Worm (Caenorhabditis elegans) whole organism, mixed stage, embryonic: ENCODE results near the gene Y38E10A.35.

Experiments used
- blmp-1 ChIP-seq: fragments of 150-350 bp; optimal IDR thresholded peaks from 2 replicates; lab custom pipeline; 2014; ENCODE audit warnings: missing biosample characterization, missing genetic modification characterization
- elt-1 ChIP-seq: sonication (generic microtip); optimal IDR thresholded peaks from 2 replicates; lab custom pipeline; 2017; ENCODE audit warnings: missing genetic modification characterization, mild to moderate bottlenecking, missing compliant biosample characterization, antibody characterized with exemption, moderate library complexity, borderline replicate concordance; ENCODE audit not compliant: insufficient read depth
- elt-3 ChIP-seq: fragments of 150-350 bp; optimal IDR thresholded peaks from 2 replicates; lab custom pipeline; 2014; ENCODE audit warnings: missing biosample characterization, missing genetic modification characterization
- ham-2 ChIP-seq: fragments of 200-800 bp; sonication (Bioruptor generic); optimal IDR thresholded peaks from 2 replicates; lab custom pipeline; 2018; ENCODE audit warnings: mild to moderate bottlenecking, missing genetic modification characterization, missing compliant biosample characterization
- lin-32 ChIP-seq: fragments of 200-800 bp; sonication (Bioruptor generic); optimal IDR thresholded peaks from 2 replicates; lab custom pipeline; 2018; ENCODE audit warnings: mild to moderate bottlenecking, missing genetic modification characterization, missing compliant biosample characterization
- lsy-2 ChIP-seq: fragments of 150-350 bp; optimal IDR thresholded peaks from 2 replicates; lab custom pipeline; 2014; ENCODE audit warnings: missing biosample characterization, missing genetic modification characterization
- mls-2 ChIP-seq: sonication (generic microtip); optimal IDR thresholded peaks from 2 replicates; lab custom pipeline; 2016; ENCODE audit warnings: mild to moderate bottlenecking, missing genetic modification characterization, moderate library complexity, missing compliant biosample characterization
- nhr-2 ChIP-seq: fragments of 150-350 bp; optimal IDR thresholded peaks from 2 replicates; lab custom pipeline; 2014; ENCODE audit warnings: missing biosample characterization, missing genetic modification characterization
- nhr-237 ChIP-seq: fragments of 150-350 bp; optimal IDR thresholded peaks from 2 replicates; lab custom pipeline; 2014; ENCODE audit warnings: missing biosample characterization, missing genetic modification characterization
- sem-2 ChIP-seq: fragments of 200-800 bp; sonication (Bioruptor generic); optimal IDR thresholded peaks from 2 replicates; lab custom pipeline; 2018; ENCODE audit warnings: mild to moderate bottlenecking, missing genetic modification characterization, missing compliant biosample characterization
- snpc-4 ChIP-seq: fragments of 150-350 bp; optimal IDR thresholded peaks from 2 replicates; lab custom pipeline; 2014; ENCODE audit warnings: missing biosample characterization, missing genetic modification characterization
- unc-62 ChIP-seq: fragments of 150-350 bp; optimal IDR thresholded peaks from 2 replicates; lab custom pipeline; 2014; ENCODE audit warnings: missing biosample characterization, missing genetic modification reagents, missing genetic modification characterization

DNA sequence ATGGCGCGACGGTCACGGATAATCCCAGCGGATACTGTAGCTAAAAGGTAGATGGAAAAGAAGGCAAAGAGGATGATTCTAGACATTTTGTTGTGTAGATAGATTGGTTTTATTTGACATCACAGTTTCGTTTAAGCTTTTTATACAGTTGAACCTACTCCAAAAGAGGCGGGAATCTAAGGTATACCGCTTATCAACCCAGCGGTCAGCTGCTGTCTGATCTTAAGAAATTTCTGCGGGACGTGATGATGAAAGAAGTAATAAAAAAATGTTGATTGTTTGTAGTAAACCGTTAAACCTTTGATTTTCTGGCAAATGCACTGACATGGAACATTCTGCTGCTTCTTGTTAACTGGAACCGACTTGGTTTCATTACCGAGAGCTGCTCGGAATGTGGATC lies 43.4 kb upstream of the Y38E10A.35 start, which contains the start of gene nspe-6:
- TF ChIP-seq nhr-237 (tag; lab: Kevin White, UChicago): no peak
- no peak for TF ChIP-seq lsy-2
- TF ChIP-seq elt-1: no peak
- no peak for TF ChIP-seq elt-3 (tag; lab: Kevin White, UChicago)
- no peak for TF ChIP-seq mls-2 (tag; lab: Kevin White, UChicago)
- TF ChIP-seq snpc-4 (tag; lab: Kevin White, UChicago): no peak
- no peak for TF ChIP-seq ham-2 (GFP tag; lab: Kevin White, UChicago)
- TF ChIP-seq unc-62: no peak
- no peak for TF ChIP-seq sem-2 (GFP tag; lab: Kevin White, UChicago)
- TF ChIP-seq lin-32 (GFP tag; lab: Kevin White, UChicago): no peak
- no peak for TF ChIP-seq nhr-2 (tag; lab: Kevin White, UChicago)
- TF ChIP-seq blmp-1 (tag; lab: Kevin White, UChicago): no peak
